Fruit fly (Drosophila melanogaster) whole organism, pupa: ENCODE data around the gene CG13003.
A peak's percentile ranks its signal among the peaks of the same experiment; 100 is the strongest.

ENCODE experiments used
- CG10348 ChIP-seq: fragments of 200-800 bp; sonication (Bioruptor generic); IDR thresholded peaks from 2 replicates; pipeline ENCODE4 v1.3.6; 2022; ENCODE audit warnings: missing biosample characterization, missing genetic modification characterization
- CG12605 ChIP-seq: fragments of 200-800 bp; sonication (Bioruptor generic); IDR thresholded peaks from 2 replicates; pipeline ENCODE4 v1.3.6; 2022; ENCODE audit warnings: missing biosample characterization, missing genetic modification characterization
- CG14655 ChIP-seq: fragments of 200-800 bp; sonication (Bioruptor generic); optimal IDR thresholded peaks from 3 replicates; lab custom pipeline; 2017; ENCODE audit warnings: mild to moderate bottlenecking, missing biosample characterization, missing genetic modification reagents, missing genetic modification characterization
- CG15710 ChIP-seq: fragments of 200-800 bp; sonication (Bioruptor generic); optimal IDR thresholded peaks from 2 replicates; lab custom pipeline; 2018; ENCODE audit warnings: missing biosample characterization, mild to moderate bottlenecking, missing genetic modification characterization, moderate library complexity
- CG34367 ChIP-seq: fragments of 200-800 bp; sonication (Bioruptor generic); optimal IDR thresholded peaks from 2 replicates; lab custom pipeline; 2018; ENCODE audit warnings: missing biosample characterization, mild to moderate bottlenecking, missing genetic modification characterization
- CG4496 ChIP-seq: fragments of 200-800 bp; sonication (Bioruptor generic); IDR thresholded peaks from 3 replicates; pipeline ENCODE4 v1.3.6; 2022; ENCODE audit warnings: missing biosample characterization, missing genetic modification characterization
- CG8159 ChIP-seq: fragments of 200-800 bp; sonication (Bioruptor generic); optimal IDR thresholded peaks from 3 replicates; lab custom pipeline; 2018; ENCODE audit warnings: missing biosample characterization, mild to moderate bottlenecking, missing genetic modification characterization, moderate library complexity
- CG8301 ChIP-seq: fragments of 200-800 bp; sonication (Bioruptor generic); optimal IDR thresholded peaks from 2 replicates; lab custom pipeline; 2018; ENCODE audit warnings: missing biosample characterization, mild to moderate bottlenecking, missing genetic modification characterization
- D1 ChIP-seq: fragments of 200-800 bp; sonication (Bioruptor generic); optimal IDR thresholded peaks from 2 replicates; lab custom pipeline; 2018; ENCODE audit warnings: missing biosample characterization, mild to moderate bottlenecking, missing genetic modification characterization, moderate library complexity
- Snoo ChIP-seq: fragments of 200-800 bp; sonication (Bioruptor generic); optimal IDR thresholded peaks from 3 replicates; lab custom pipeline; 2017; ENCODE audit warnings: missing biosample characterization, mild to moderate bottlenecking, missing genetic modification characterization, inconsistent platforms
- fd96Ca ChIP-seq: fragments of 200-800 bp; sonication (Bioruptor generic); IDR thresholded peaks from 3 replicates; pipeline ENCODE4 v1.3.6; 2022; ENCODE audit warnings: missing biosample characterization, missing genetic modification characterization
- gl ChIP-seq: fragments of 200-800 bp; sonication (Bioruptor generic); optimal IDR thresholded peaks from 2 replicates; lab custom pipeline; 2018; ENCODE audit warnings: missing biosample characterization, mild to moderate bottlenecking, missing genetic modification characterization
- rn ChIP-seq: fragments of 200-800 bp; sonication (Bioruptor generic); IDR thresholded peaks from 2 replicates; pipeline ENCODE4 v1.3.6; 2022; ENCODE audit warnings: missing biosample characterization, missing genetic modification characterization

- TF ChIP-seq CG8159 (tag; lab: Kevin White, UChicago): no peak
- no peak for TF ChIP-seq CG12605 (GFP tag; lab: Robert Waterston, UW)
- TF ChIP-seq Snoo (tag; lab: Kevin White, UChicago): no peak
- 0 out of 3 replicates have a peak, but pooled peaks have one; percentile 14 for TF ChIP-seq fd96Ca (GFP tag; lab: Robert Waterston, UW)
- TF ChIP-seq gl (tag; lab: Kevin White, UChicago): no peak
- no peak for TF ChIP-seq rn (GFP tag; lab: Robert Waterston, UW)
- no peak for TF ChIP-seq CG8301
- TF ChIP-seq CG34367 (tag; lab: Kevin White, UChicago): no peak
- no peak for TF ChIP-seq CG10348 (GFP tag; lab: Robert Waterston, UW)
- TF ChIP-seq D1: no peak
- no peak for TF ChIP-seq CG4496 (GFP tag; lab: Robert Waterston, UW)
- no peak for TF ChIP-seq CG14655 (GFP tag; lab: Kevin White, UChicago)
- no peak for TF ChIP-seq CG15710 (tag; lab: Kevin White, UChicago)
Measured at dm6 chrX:16890599-16890998, 14.3 kb upstream of the CG13003 start.
